Worm (Caenorhabditis elegans) whole organism, early embryonic: ENCODE measurements around the gene str-240.

ENCODE experiments used
- B0310.2 ChIP-seq: sonication (generic microtip); optimal IDR thresholded peaks from 2 replicates; lab custom pipeline; 2016; ENCODE audit warnings: mild to moderate bottlenecking, missing genetic modification characterization, missing compliant biosample characterization
- F13C5.2 ChIP-seq: sonication (generic microtip); optimal IDR thresholded peaks from 2 replicates; lab custom pipeline; 2017; ENCODE audit warnings: mild to moderate bottlenecking, missing genetic modification characterization, inconsistent platforms, missing compliant biosample characterization
- aly-1 ChIP-seq: sonication (generic microtip); optimal IDR thresholded peaks from 2 replicates; lab custom pipeline; 2016; ENCODE audit warnings: missing genetic modification characterization, missing compliant biosample characterization
- ama-1 ChIP-seq: fragments of 150-350 bp; optimal IDR thresholded peaks from 2 replicates; lab custom pipeline; 2014
- ceh-13 ChIP-seq: fragments of 200-800 bp; sonication (Bioruptor generic); optimal IDR thresholded peaks from 2 replicates; lab custom pipeline; 2018; ENCODE audit warnings: mild to moderate bottlenecking, missing genetic modification characterization, missing compliant biosample characterization
- ceh-36 ChIP-seq: sonication (generic microtip); optimal IDR thresholded peaks from 2 replicates; lab custom pipeline; 2016; ENCODE audit warnings: missing genetic modification characterization, inconsistent platforms, missing compliant biosample characterization
- ets-7 ChIP-seq: sonication (generic microtip); optimal IDR thresholded peaks from 2 replicates; lab custom pipeline; 2016; ENCODE audit warnings: missing genotype, missing genetic modification characterization, missing compliant biosample characterization
- flt-1 ChIP-seq: fragments of 200-800 bp; sonication (Bioruptor generic); IDR thresholded peaks from 2 replicates; pipeline ENCODE4 v1.3.6; 2022; ENCODE audit warnings: missing genetic modification characterization, missing compliant biosample characterization
- hmbx-1 ChIP-seq: sonication (generic microtip); optimal IDR thresholded peaks from 2 replicates; lab custom pipeline; 2016; ENCODE audit warnings: mild to moderate bottlenecking, missing genetic modification characterization, missing compliant biosample characterization
- hmg-4 ChIP-seq: fragments of 200-800 bp; sonication (Bioruptor generic); optimal IDR thresholded peaks from 2 replicates; lab custom pipeline; 2018; ENCODE audit warnings: mild to moderate bottlenecking, missing genetic modification characterization, missing compliant biosample characterization
- hnd-1 ChIP-seq: sonication (generic microtip); optimal IDR thresholded peaks from 2 replicates; lab custom pipeline; 2016; ENCODE audit warnings: missing genetic modification characterization, missing compliant biosample characterization
- pes-1 ChIP-seq: fragments of 200-800 bp; sonication (Bioruptor generic); IDR thresholded peaks from 2 replicates; pipeline ENCODE4 v1.3.6; 2022; ENCODE audit warnings: missing genetic modification reagents, missing genetic modification characterization, missing compliant biosample characterization
- scrt-1 ChIP-seq: fragments of 200-800 bp; sonication (Bioruptor generic); IDR thresholded peaks from 2 replicates; pipeline ENCODE4 v1.3.6; 2022; ENCODE audit warnings: missing genetic modification characterization, missing compliant biosample characterization
- sea-1 ChIP-seq: fragments of 200-800 bp; sonication (Bioruptor generic); conservative IDR thresholded peaks from 2 replicates; pipeline ENCODE4 v1.3.6; 2022; ENCODE audit warnings: missing genetic modification characterization, missing compliant biosample characterization
- tbx-11 ChIP-seq: fragments of 200-800 bp; sonication (Bioruptor generic); IDR thresholded peaks from 2 replicates; pipeline ENCODE4 v1.3.6; 2022; ENCODE audit warnings: missing genetic modification characterization, missing compliant biosample characterization
- tbx-37 ChIP-seq: fragments of 200-800 bp; sonication (Bioruptor generic); conservative IDR thresholded peaks from 2 replicates; pipeline ENCODE4 v1.3.6; 2022; ENCODE audit warnings: missing genetic modification reagents, missing genetic modification characterization, missing compliant biosample characterization
- tra-4 ChIP-seq: sonication (generic microtip); optimal IDR thresholded peaks from 2 replicates; lab custom pipeline; 2017; ENCODE audit warnings: missing genetic modification characterization, missing compliant biosample characterization

str-240 gene

ce11 chrV:1499140-1499539 lies 22.6 kb downstream of the str-240 start, which contains the start of gene sru-27:
Gene sru-27 (plus strand): TSS chrV:1499440.
- TF ChIP-seq sea-1 (GFP tag; lab: Robert Waterston, UW): no peak
- no peak for TF ChIP-seq ceh-13 (GFP tag; lab: Kevin White, UChicago)
- no peak for TF ChIP-seq hmbx-1 (tag; lab: Kevin White, UChicago)
- TF ChIP-seq B0310.2 (tag; lab: Kevin White, UChicago): no peak
- no peak for TF ChIP-seq pes-1
- no peak for TF ChIP-seq tbx-11 (GFP tag; lab: Robert Waterston, UW)
- TF ChIP-seq ceh-36 (tag; lab: Kevin White, UChicago): no peak
- TF ChIP-seq ets-7: no peak
- no peak for TF ChIP-seq flt-1 (GFP tag; lab: Robert Waterston, UW)
- TF ChIP-seq scrt-1 (GFP tag; lab: Robert Waterston, UW): no peak
- TF ChIP-seq tra-4: no peak
- TF ChIP-seq aly-1 (tag; lab: Kevin White, UChicago): no peak
- TF ChIP-seq F13C5.2: no peak
- no peak for TF ChIP-seq tbx-37 (GFP tag; lab: Robert Waterston, UW)
- TF ChIP-seq ama-1 (lab: Kevin White, UChicago): no peak
- TF ChIP-seq hmg-4 (GFP tag; lab: Kevin White, UChicago): no peak
- TF ChIP-seq hnd-1: no peak

- TF ChIP-seq aly-1 (tag; lab: Kevin White, UChicago) (no peak), flt-1 (GFP tag; lab: Robert Waterston, UW) (no peak), ets-7 (no peak), B0310.2 (tag; lab: Kevin White, UChicago) (no peak), hmg-4 (GFP tag; lab: Kevin White, UChicago) (no peak), hmbx-1 (tag; lab: Kevin White, UChicago) (no peak), tra-4 (no peak), tbx-37 (GFP tag; lab: Robert Waterston, UW) (no peak), pes-1 (no peak), F13C5.2 (no peak), hnd-1 (no peak), scrt-1 (GFP tag; lab: Robert Waterston, UW) (no peak), sea-1 (GFP tag; lab: Robert Waterston, UW) (no peak), ceh-13 (GFP tag; lab: Kevin White, UChicago) (no peak), ceh-36 (tag; lab: Kevin White, UChicago) (no peak), tbx-11 (GFP tag; lab: Robert Waterston, UW) (no peak), ama-1 (lab: Kevin White, UChicago) (no peak)
Observed at ce11 chrV:1495752-1496151, 26.0 kb downstream of the str-240 start.

ce11 chrV:1495334-1495733 lies 26.4 kb downstream of the str-240 start, which contains the start of gene C38C3.3:
Gene C38C3.3 (plus strand): TSS chrV:1495634.
- TF ChIP-seq ets-7 (no peak), F13C5.2 (no peak), hmg-4 (GFP tag; lab: Kevin White, UChicago) (no peak), flt-1 (GFP tag; lab: Robert Waterston, UW) (no peak), scrt-1 (GFP tag; lab: Robert Waterston, UW) (no peak), B0310.2 (tag; lab: Kevin White, UChicago) (no peak), ceh-36 (tag; lab: Kevin White, UChicago) (no peak), tra-4 (no peak), tbx-11 (GFP tag; lab: Robert Waterston, UW) (no peak), hnd-1 (no peak), aly-1 (tag; lab: Kevin White, UChicago) (no peak), ama-1 (lab: Kevin White, UChicago) (no peak), tbx-37 (GFP tag; lab: Robert Waterston, UW) (no peak), pes-1 (no peak), hmbx-1 (tag; lab: Kevin White, UChicago) (no peak), sea-1 (GFP tag; lab: Robert Waterston, UW) (no peak)

ce11 chrV:1494469-1494868 lies 27.3 kb downstream of the str-240 start, which contains the start of gene spig-7:
Gene spig-7 (plus strand): TSS chrV:1494769.
- no peak for TF ChIP-seq tbx-37 (GFP tag; lab: Robert Waterston, UW)
- no peak for TF ChIP-seq hnd-1
- TF ChIP-seq F13C5.2: no peak
- no peak for TF ChIP-seq B0310.2 (tag; lab: Kevin White, UChicago)
- no peak for TF ChIP-seq ama-1 (lab: Kevin White, UChicago)
- no peak for TF ChIP-seq hmg-4 (GFP tag; lab: Kevin White, UChicago)
- TF ChIP-seq sea-1 (GFP tag; lab: Robert Waterston, UW): no peak
- TF ChIP-seq ets-7: no peak
- TF ChIP-seq ceh-36 (tag; lab: Kevin White, UChicago): no peak
- TF ChIP-seq pes-1: no peak
- no peak for TF ChIP-seq aly-1 (tag; lab: Kevin White, UChicago)
- TF ChIP-seq hmbx-1 (tag; lab: Kevin White, UChicago): no peak
- no peak for TF ChIP-seq ceh-13 (GFP tag; lab: Kevin White, UChicago)
- no peak for TF ChIP-seq scrt-1 (GFP tag; lab: Robert Waterston, UW)
- TF ChIP-seq tra-4: no peak
- TF ChIP-seq flt-1 (GFP tag; lab: Robert Waterston, UW): no peak

ce11 chrV:1491510-1491909 lies 30.2 kb downstream of the str-240 start, which contains the start of gene C38C3.6:
Gene C38C3.6 (minus strand): TSS chrV:1491610.
- no peak for TF ChIP-seq B0310.2 (tag; lab: Kevin White, UChicago)
- no peak for TF ChIP-seq tra-4
- TF ChIP-seq sea-1 (GFP tag; lab: Robert Waterston, UW): no peak
- TF ChIP-seq F13C5.2: no peak
- TF ChIP-seq tbx-11 (GFP tag; lab: Robert Waterston, UW): no peak
- no peak for TF ChIP-seq flt-1 (GFP tag; lab: Robert Waterston, UW)
- no peak for TF ChIP-seq hmg-4 (GFP tag; lab: Kevin White, UChicago)
- TF ChIP-seq aly-1 (tag; lab: Kevin White, UChicago): no peak
- no peak for TF ChIP-seq pes-1
- no peak for TF ChIP-seq scrt-1 (GFP tag; lab: Robert Waterston, UW)
- no peak for TF ChIP-seq hmbx-1 (tag; lab: Kevin White, UChicago)
- TF ChIP-seq hnd-1: no peak
- no peak for TF ChIP-seq ets-7
- no peak for TF ChIP-seq ama-1 (lab: Kevin White, UChicago)
- TF ChIP-seq tbx-37 (GFP tag; lab: Robert Waterston, UW): no peak
- TF ChIP-seq ceh-36 (tag; lab: Kevin White, UChicago): no peak
- no peak for TF ChIP-seq ceh-13 (GFP tag; lab: Kevin White, UChicago)

- TF ChIP-seq ceh-36 (tag; lab: Kevin White, UChicago): peak; percentile 80
Observed at ce11 chrV:1490874-1491273, 30.9 kb downstream of the str-240 start.

- no peak for TF ChIP-seq ceh-13 (GFP tag; lab: Kevin White, UChicago)
- no peak for TF ChIP-seq ets-7
- no peak for TF ChIP-seq tbx-37 (GFP tag; lab: Robert Waterston, UW)
- TF ChIP-seq tra-4: no peak
- TF ChIP-seq ama-1 (lab: Kevin White, UChicago): no peak
- no peak for TF ChIP-seq sea-1 (GFP tag; lab: Robert Waterston, UW)
- TF ChIP-seq flt-1 (GFP tag; lab: Robert Waterston, UW): no peak
- TF ChIP-seq tbx-11 (GFP tag; lab: Robert Waterston, UW): no peak
- no peak for TF ChIP-seq B0310.2 (tag; lab: Kevin White, UChicago)
Observed at ce11 chrV:1488642-1489041, 33.1 kb downstream of the str-240 start.
